Worm (Caenorhabditis elegans) whole organism, L2 larva: ENCODE measurements around the gene F31B9.7.

ENCODE experiments used
- alr-1 ChIP-seq: fragments of 150-350 bp; optimal IDR thresholded peaks from 2 replicates; lab custom pipeline; 2014; ENCODE audit warnings: missing biosample characterization, missing genetic modification characterization
- ama-1 ChIP-seq: fragments of 150-350 bp; optimal IDR thresholded peaks from 2 replicates; lab custom pipeline; 2018; ENCODE audit warnings: inconsistent platforms
- blmp-1 ChIP-seq: sonication (generic microtip); optimal IDR thresholded peaks from 2 replicates; lab custom pipeline; 2017; ENCODE audit warnings: missing genetic modification characterization, mild to moderate bottlenecking, missing compliant biosample characterization, antibody characterized with exemption, moderate library complexity; ENCODE audit not compliant: insufficient read depth
- ceh-82 ChIP-seq: fragments of 150-350 bp; optimal IDR thresholded peaks from 2 replicates; lab custom pipeline; 2014; ENCODE audit warnings: missing biosample characterization, missing genetic modification characterization
- egl-27 ChIP-seq: sonication (generic microtip); optimal IDR thresholded peaks from 3 replicates; lab custom pipeline; 2017; ENCODE audit warnings: missing biosample characterization, missing genetic modification reagents, missing genetic modification characterization
- lin-11 ChIP-seq: fragments of 150-350 bp; sonication (generic microtip); optimal IDR thresholded peaks from 2 replicates; lab custom pipeline; 2014; ENCODE audit warnings: missing biosample characterization, missing genetic modification characterization, inconsistent platforms, mixed read lengths
- lin-39 ChIP-seq: fragments of 150-350 bp; optimal IDR thresholded peaks from 2 replicates; lab custom pipeline; 2014; ENCODE audit warnings: missing biosample characterization, missing genetic modification reagents, missing genetic modification characterization
- mdl-1 ChIP-seq, 2 experiments: fragments of 150-350 bp in 1 of 2; sonication (generic microtip) in 1 of 2; optimal IDR thresholded peaks; 2 replicates each; lab custom pipeline; 2017; ENCODE audit warnings: missing biosample characterization in 2 of 2, missing genetic modification characterization in 2 of 2
- skn-1 ChIP-seq: sonication (generic microtip); optimal IDR thresholded peaks from 2 replicates; lab custom pipeline; 2017; ENCODE audit warnings: missing biosample characterization, missing genetic modification characterization
- sma-3 ChIP-seq: sonication (generic microtip); optimal IDR thresholded peaks from 2 replicates; lab custom pipeline; 2016; ENCODE audit warnings: missing genetic modification reagents, missing genetic modification characterization, missing compliant biosample characterization
- snpc-4 ChIP-seq: fragments of 150-350 bp; optimal IDR thresholded peaks from 2 replicates; lab custom pipeline; 2014; ENCODE audit warnings: missing biosample characterization, missing genetic modification characterization
- unc-62 ChIP-seq: fragments of 150-350 bp; optimal IDR thresholded peaks from 2 replicates; lab custom pipeline; 2014; ENCODE audit warnings: missing biosample characterization, missing genetic modification reagents, missing genetic modification characterization

DNA sequence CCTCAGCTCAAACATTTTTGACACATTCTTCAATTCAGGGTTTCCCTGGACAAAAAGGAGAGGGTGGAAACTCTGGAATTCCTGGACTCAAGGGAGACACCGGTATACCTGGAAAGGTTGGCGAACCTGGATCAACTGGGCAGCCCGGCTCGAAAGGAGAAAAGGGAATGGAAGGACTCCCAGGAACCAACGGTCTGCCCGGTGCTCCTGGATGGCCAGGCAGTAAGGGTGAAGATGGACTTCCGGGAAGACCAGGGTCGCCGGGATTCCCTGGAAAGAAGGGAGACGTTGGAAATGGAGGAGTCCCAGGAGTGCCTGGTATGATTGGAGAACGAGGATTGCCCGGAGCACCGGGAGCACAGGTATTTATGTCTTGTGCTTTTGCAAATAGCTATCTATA is 26.3 kb downstream of the F31B9.7 start:
- TF ChIP-seq lin-39 (tag; lab: Kevin White, UChicago), result no peak
- TF ChIP-seq mdl-1 (tag; optimal IDR thresholded peaks at IDR 0.05; lab: Kevin White, UChicago), result no peak
- TF ChIP-seq snpc-4 (tag; lab: Kevin White, UChicago), result no peak
- TF ChIP-seq unc-62 (GFP tag; lab: Kevin White, UChicago), result no peak
- no peak for TF ChIP-seq alr-1 (tag; lab: Kevin White, UChicago)
- TF ChIP-seq ceh-82 (tag; lab: Kevin White, UChicago), result no peak
- no peak for TF ChIP-seq skn-1 (tag; lab: Kevin White, UChicago)
- TF ChIP-seq lin-11, result no peak
- TF ChIP-seq blmp-1 (tag; lab: Kevin White, UChicago), result no peak
- TF ChIP-seq ama-1 (lab: Kevin White, UChicago), result no peak
- no peak for TF ChIP-seq sma-3 (GFP tag; lab: Kevin White, UChicago)
- no peak for TF ChIP-seq egl-27 (tag; lab: Kevin White, UChicago)
